In genomic region chr2L:13540704-13541103, dm6 we compare ENCODE assay signal across 2 fruit fly cellular contexts.
A peak's percentile ranks its signal among the peaks of the same experiment; 100 is the strongest.
TF ChIP-seq lines count a peak whose summit lies in the region.

Gene CG16852, plus strand, starts transcription at chr2L:13540751.

- TF ChIP-seq CTCF in S2 (optimal IDR thresholded peaks at IDR 0.05; lab: Kevin White, UChicago) = peak; percentile 76 to 78
- TF ChIP-seq CTCF in whole organism, embryonic (GFP tag; optimal IDR thresholded peaks at IDR 0.05; lab: Kevin White, UChicago) = peak; percentile 79

TF ChIP-seq in whole organism, embryonic, 481 proteins besides CTCF, POLR2A, EP300 and RAD21:
- TF ChIP-seq Sox102F (GFP tag; optimal IDR thresholded peaks at IDR 0.05; lab: Kevin White, UChicago) (no peak), tgo (GFP tag; IDR thresholded peaks at IDR 0.05; lab: Robert Waterston, UW) (no peak), CG10979 (tag; optimal IDR thresholded peaks at IDR 0.05; lab: Kevin White, UChicago) (peak; percentile 56)
